Fruit fly (Drosophila melanogaster): ENCODE measurements around the gene CG45002.

The CG45002 gene

DNA sequence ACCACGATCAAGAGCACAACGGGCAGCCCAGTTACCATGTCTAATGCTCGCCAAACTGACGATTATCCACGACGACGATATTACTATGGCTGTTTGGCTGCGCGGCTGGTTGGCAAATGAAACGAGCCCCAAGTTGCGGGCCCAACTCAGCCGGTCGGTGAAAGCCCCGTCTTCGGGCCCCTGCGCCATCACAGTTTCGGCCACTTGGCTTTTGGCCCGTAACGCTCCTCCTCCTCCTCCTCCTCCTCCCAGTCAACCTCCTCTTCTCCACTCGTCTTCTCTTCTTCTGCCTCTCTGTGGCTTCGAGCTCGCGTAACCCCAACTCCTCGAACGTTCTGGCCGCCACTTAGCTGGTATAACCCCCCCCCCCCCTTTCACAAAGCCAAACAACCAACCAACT, 21.0 kb upstream of the CG45002 start, which contains the start of gene CG8945:
Gene CG8945, minus strand, starts transcription at position 101 of the 400 bp plus-strand sequence.
- TF ChIP-seq CG8478 (optimal IDR thresholded peaks at IDR 0.05): no peak
- TF ChIP-seq CTCF (optimal IDR thresholded peaks at IDR 0.05): no peak

DNA sequence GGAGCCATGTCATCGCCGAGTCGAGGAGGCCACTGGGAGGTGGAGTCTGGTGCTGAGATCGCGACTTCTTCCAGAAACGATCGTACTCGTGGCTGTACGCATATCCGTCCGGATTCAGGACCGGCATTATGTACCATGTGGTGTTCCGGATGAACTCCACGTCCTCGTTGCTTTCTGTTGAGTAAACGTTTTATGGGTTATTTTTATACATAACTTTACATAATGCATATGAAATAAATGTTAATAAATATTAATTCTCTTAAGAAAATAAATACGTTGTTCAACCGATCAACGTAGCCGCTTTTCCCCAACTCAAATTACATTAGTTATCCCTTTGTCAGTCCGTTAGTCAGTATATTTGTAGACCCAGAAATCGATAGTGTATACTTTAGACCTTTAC, 14.6 kb upstream of the CG45002 start, which contains the start of gene CG4955:
Gene CG4955, plus strand, starts transcription at position 301 of the 400 bp plus-strand sequence.
- TF ChIP-seq CG8478 (optimal IDR thresholded peaks at IDR 0.05) (no peak), CTCF (optimal IDR thresholded peaks at IDR 0.05) (no peak)

DNA sequence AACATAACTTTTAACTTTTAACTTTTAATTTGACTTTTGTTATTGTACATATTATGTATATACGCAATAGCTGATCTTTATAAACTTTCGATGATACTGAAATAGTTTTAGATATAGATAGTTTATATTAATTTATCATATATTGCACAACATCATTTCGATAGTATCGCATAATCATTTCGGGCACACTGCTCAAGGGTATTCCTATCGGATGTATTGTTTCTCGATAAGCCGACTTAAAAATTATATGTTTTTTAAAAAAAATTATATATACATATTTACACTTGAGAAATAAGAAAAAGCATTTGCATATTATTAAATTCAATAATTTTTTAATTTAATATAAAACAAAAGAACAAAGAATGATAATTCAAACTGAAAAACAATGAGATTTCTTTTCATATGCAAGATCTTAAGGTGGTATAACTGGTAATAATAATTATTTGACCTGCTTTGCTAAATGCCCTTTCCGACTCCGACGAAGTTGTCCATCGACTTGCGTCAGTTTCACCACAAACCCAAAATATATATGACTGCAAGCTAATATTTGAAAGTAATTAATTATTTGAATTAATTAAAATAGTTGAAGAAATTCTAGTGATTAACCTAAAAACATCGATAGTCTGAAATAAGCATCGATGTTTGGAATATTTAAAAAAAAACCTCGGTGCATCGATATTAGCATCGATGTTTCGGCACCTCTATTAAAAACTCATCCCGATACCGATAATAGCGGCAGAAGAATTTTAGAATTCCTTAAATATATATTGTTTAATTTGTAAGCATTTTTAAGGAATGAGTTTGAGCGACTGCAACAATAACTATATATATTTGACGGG, 11.8 kb upstream of the CG45002 start, which contains the start of gene CG4949:
Gene CG4949, plus strand, starts transcription at position 698 of the 839 bp plus-strand sequence.
- TF ChIP-seq CG8478 (optimal IDR thresholded peaks at IDR 0.05) (no peak), CTCF (optimal IDR thresholded peaks at IDR 0.05) (no peak)

DNA sequence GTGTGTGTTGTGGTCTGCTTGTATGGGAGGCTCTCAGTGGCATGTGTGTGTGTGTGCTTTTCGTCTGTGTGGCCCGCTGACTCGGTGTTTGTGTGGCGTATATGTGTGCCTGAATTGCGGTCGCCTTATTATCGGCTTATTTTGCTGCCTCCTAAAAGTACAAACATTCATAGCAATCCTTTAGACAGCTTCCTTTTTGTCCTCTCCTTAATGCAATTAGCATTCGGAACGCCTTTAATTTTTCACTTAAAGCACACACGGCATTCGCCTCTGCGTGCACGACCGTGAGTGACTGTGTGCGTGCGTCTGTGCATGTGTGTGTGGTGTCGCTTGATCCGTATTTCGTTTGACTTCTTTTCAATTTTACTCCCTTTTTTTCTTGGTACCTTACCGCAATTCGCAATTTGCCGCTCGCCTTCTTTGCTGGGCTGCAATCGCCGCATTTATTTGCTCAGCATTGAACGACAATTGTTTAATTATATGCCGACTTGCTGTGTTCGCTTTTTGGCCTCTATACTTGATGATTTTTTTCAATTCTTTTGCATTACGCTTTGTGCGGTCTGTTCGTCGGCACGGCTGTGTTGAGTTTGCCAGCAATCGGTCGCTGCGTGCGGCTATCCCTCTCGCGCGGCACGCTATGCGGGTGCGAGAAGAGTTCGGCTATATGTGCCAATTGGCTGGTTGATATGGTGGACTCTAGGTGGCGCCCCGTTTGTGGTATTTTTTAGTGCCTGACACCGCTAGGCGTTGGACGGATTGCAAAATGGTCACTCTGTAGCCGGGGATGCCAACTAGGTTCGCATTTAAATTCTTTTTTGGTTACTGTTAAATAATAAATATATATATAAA, 11.0 kb upstream of the CG45002 start, which contains the start of gene wcy:
Gene wcy, minus strand, starts transcription at position 608 of the 849 bp plus-strand sequence.
- TF ChIP-seq CG8478 (optimal IDR thresholded peaks at IDR 0.05) (no peak), CTCF (optimal IDR thresholded peaks at IDR 0.05) (peak; percentile 95 to 98)

DNA sequence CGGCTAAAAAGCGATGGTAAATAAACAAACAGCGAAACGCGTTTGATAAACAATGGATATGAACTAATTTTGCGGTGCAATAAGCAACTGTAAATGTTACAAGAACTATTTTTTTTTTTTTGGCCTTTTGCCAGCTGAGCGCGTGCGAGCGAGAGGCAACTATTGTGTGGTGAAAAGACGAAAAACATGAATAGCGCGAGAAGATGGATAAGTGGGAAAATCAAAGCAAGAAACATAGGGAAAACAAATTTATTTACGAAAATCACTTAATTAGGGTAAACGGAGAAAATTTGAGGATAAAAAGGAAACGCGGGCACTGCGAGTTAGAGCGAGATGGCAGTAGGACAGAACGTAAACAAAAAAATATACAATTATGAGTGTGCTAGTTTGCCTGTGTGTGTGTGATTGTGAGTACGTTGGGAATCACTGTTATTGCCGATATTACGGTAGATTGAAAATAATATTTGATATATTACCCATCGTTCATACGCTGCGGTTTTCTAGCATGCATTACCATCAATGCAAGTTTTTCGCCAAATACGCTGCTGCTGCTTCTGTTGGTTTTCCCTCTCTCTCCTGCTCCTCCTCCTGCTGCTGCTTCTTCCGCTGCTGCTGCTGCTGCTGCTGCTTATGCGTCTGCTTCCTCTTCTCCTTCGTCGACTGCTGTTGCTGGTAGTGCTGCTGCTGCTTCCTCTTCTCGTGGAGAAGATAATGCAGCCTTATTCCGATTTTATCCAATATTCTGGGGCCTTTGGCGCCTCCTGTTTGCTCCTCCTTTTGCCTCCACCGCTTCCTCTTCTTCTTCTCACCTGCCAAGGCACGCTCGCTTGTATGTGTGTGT, 10.1 kb upstream of the CG45002 start:
- TF ChIP-seq CG8478 (optimal IDR thresholded peaks at IDR 0.05): no peak
- TF ChIP-seq CTCF (optimal IDR thresholded peaks at IDR 0.05): no peak

DNA sequence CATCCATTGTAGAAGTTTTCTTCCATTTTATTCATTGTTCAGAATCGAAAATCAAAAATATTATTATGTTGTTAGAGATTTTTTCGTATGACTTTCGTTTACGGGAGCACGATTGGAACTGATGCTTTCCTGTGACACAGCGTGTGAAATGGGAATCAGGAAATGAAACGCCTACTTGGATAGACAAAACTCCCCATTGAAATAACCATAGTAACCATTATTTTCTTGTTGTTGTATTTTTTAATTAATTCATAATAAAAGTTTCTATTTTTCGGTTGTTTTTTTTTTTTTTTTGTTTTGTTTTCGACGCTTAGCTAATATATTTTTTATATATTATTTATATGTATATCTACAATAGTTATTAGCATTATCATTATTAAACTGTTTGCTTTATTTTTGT, 1.9 kb upstream of the CG45002 start, which contains the start of gene CG43077:
Gene CG43077, minus strand, starts transcription at position 101 of the 400 bp plus-strand sequence.
- TF ChIP-seq CG8478 (optimal IDR thresholded peaks at IDR 0.05) (no peak), CTCF (optimal IDR thresholded peaks at IDR 0.05) (no peak)

DNA sequence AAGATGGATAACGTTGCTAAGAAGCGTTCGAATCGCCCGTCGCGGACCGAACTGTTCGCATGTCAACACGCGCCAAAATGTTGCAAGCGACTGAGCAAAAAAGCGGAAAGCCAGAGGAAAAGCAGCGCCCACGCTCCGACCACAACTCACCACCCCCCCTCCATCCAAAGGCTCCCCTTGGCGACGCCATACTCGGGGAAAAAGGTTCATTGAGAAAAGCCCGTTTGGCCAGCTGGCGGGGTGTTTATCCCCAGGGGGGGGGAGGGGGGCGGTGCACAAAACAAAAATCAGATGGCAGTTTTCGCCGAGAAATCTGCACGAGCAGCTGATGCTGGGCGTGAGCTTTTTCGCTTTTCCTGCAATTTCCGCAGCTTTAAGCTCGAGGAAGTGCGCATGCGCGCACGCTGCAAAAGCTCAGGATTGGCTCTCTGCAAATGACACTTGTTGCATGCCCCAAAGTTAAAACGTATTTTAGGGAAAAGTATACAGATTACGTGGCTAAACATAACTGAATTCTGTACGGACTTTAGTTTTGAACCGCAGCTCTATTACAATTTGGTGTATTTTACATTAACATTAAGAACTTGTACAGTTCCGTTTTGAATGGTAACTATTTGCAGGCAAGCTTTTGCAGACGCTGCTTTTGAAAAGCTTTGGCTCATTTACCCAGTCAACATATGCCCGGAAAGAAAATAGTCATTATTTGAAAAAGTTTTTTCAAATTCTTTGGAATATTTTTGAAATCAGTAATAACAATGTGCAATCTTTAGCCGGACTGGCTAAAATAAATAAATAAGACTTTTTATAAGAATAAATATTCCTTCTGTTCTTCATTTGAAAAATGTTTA, 18.6 kb downstream of the CG45002 start:
- TF ChIP-seq CG8478 (optimal IDR thresholded peaks at IDR 0.05): no peak
- TF ChIP-seq CTCF (optimal IDR thresholded peaks at IDR 0.05): no peak

DNA sequence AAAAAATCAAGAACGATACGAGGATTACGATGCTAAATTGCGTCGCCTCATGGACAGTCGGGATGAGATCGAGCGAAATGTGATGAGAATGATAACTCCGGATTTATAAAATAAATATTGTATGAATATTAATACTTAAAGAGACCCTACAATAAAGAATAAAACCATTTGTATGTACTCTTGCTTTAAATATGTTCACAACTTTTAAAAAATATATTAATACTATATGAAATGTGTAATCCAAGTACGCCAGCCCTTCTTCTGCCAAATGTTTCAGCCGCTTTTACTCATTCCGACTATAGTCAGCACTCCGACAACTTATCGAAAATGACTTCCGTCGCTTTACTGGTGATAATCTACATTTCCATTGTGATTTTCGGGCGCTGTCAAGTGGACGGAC, 43.3 kb downstream of the CG45002 start, which contains the start of gene CG43997:
Gene CG43997, plus strand, starts transcription at position 301 of the 400 bp plus-strand sequence.
- TF ChIP-seq CG8478 (optimal IDR thresholded peaks at IDR 0.05) (no peak), CTCF (optimal IDR thresholded peaks at IDR 0.05) (no peak)

DNA sequence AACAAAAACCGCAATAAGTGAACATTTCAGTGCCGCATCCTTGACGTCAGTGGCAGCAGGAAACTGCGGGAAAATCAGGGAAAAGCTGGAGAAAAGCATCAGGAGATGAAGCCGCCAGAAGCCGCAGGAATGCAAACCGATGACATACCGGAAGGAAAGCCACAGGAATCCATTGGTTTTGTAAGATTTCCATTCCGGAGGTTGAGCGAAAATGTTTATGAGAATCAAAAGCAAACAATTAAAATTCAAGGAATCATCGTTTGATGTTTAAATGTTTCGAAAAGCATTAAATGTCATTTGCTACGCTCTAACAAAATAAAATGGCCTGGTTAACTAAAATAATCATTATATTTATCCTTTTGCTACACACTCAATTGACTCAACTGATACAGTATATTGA, 44.5 kb downstream of the CG45002 start, which contains the start of gene CG43996:
Gene CG43996, plus strand, starts transcription at position 301 of the 400 bp plus-strand sequence.
- TF ChIP-seq CTCF (optimal IDR thresholded peaks at IDR 0.05): no peak
- no peak for TF ChIP-seq CG8478 (optimal IDR thresholded peaks at IDR 0.05)

DNA sequence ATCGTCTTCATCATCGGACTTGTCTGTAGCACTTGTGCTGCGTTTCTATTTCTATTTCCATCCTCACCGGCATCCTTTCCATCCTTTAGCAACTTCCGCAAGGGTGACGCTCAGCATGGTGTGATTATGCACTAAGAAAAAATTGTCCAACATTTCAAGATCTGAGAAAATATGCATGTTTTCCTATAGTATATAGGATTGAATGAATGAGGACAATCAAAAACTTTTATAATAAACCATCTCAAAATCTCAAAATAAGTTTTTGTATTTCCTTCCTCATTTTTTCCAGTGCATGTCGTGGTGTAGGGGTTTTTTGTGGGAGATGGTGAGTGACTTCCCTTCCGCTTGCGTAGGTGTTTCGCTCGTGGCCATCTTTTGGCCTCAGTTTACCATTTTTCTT, 45.1 kb downstream of the CG45002 start:
- no peak for TF ChIP-seq CG8478 (optimal IDR thresholded peaks at IDR 0.05)
- TF ChIP-seq CTCF (optimal IDR thresholded peaks at IDR 0.05): no peak

DNA sequence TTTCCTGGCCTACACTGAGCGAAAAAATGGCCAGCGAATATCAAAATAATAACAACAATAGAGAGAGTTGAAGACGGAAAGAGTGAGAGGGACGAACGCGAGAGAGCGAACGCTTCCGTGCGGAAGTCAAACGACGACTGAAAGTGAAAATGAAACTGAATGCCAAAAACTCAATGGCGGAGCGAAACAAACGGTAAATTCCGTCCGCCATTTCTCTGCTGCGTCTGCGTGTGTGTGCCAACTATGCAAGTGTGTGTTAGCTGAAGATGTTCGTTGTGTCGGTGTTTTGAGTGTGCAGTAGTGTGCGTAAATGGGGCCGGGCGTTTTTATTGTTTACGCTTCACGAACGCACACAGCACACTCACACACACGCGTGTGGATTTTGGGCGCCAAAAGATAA, 79.6 kb downstream of the CG45002 start:
- TF ChIP-seq CTCF (optimal IDR thresholded peaks at IDR 0.05) (no peak), CG8478 (optimal IDR thresholded peaks at IDR 0.05) (no peak)

DNA sequence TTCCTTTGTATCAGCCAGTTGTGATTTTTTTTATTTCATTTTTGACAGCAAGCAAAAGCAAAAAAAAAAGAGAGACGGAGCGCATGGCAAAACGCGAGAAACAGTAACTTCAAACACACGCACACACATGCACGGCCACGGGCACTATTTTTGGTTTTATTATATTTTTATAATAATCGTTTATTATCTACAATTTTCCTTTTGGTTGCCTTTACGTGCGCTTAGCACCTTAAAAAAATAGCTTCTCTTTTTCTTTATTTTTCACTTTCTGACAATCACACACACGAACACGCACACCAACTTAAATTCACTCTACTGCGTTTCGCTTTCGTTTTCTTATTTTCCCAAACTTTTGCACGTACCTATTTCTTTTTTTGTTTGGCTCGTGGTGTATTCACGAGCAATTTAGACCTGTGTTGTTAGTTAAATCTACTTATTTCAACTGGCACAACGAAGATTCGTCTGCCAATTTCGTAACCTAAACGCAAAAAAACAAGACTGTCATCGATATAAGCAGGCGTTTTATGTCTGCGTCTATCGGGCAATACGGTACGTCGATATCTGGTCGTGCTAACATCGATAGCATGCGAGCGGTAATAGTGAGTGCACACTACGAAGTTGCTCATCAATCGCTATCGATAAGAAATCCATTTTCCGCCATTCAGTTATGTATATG, 98.2 kb downstream of the CG45002 start, which contains the start of gene Ubr1:
Gene Ubr1, minus strand, starts transcription at position 532 of the 676 bp plus-strand sequence.
- TF ChIP-seq CG8478 (optimal IDR thresholded peaks at IDR 0.05): no peak
- peak; percentile 52 for TF ChIP-seq CTCF (optimal IDR thresholded peaks at IDR 0.05)

DNA sequence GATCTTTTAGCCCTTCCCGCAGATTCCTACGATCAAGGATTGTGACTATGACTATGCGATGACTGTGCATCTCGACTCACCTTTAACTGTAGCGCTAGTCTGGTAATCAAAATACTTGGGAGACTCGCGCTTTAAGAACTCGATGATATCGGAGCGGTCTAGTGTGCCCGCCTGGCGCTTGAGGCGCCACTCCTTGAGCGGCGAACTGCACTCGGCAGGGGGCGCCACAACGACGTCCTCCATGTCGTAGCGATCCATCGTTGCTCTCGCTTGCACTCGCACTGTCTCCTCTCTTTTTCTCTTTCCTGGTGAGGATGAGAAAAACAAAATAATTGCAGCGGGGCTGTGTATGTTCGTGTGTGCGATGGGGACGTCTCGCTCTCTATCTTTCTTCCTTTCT, 99.1 kb downstream of the CG45002 start:
- TF ChIP-seq CG8478 (optimal IDR thresholded peaks at IDR 0.05) (no peak), CTCF (optimal IDR thresholded peaks at IDR 0.05) (peak; percentile 94 to 99)
